Fruit fly (Drosophila melanogaster): ENCODE data around the gene ppk31.

The ppk31 gene

dm6 chr3R:27135692-27136641 lies 27.0 kb upstream of the ppk31 start (continued):
- peak; percentile 28 for TF ChIP-seq Dek (tag; optimal IDR thresholded peaks at IDR 0.05)
- peak; percentile 88 for TF ChIP-seq CG1233 (GFP tag; optimal IDR thresholded peaks at IDR 0.05)
- TF ChIP-seq Mrtf (GFP tag; IDR thresholded peaks at IDR 0.05): no peak
- peak; percentile 41 to 74 for TF ChIP-seq chif (GFP tag; optimal IDR thresholded peaks at IDR 0.05)
- TF ChIP-seq Adf1 (GFP tag; IDR thresholded peaks at IDR 0.05): no peak
- no peak for TF ChIP-seq CG6175 (GFP tag; IDR thresholded peaks at IDR 0.05)
- TF ChIP-seq kay (GFP tag; optimal IDR thresholded peaks at IDR 0.05): peak; percentile 28
- peak; percentile 60 for TF ChIP-seq Hsf (GFP tag; optimal IDR thresholded peaks at IDR 0.05)
- peak; percentile 82 for TF ChIP-seq CG33213 (GFP tag; optimal IDR thresholded peaks at IDR 0.05)
- no peak for TF ChIP-seq MBD-R2 (GFP tag; IDR thresholded peaks at IDR 0.05)
- TF ChIP-seq CG6254 (GFP tag; optimal IDR thresholded peaks at IDR 0.05): peak; percentile 54
- peak; percentile 92 for TF ChIP-seq Med (GFP tag)
- peak; percentile 60 for TF ChIP-seq CG4360 (GFP tag; IDR thresholded peaks at IDR 0.05)
- peak; percentile 27 for TF ChIP-seq cwo (GFP tag; optimal IDR thresholded peaks at IDR 0.05)
- peak; percentile 27 for TF ChIP-seq nmo (GFP tag; optimal IDR thresholded peaks at IDR 0.05)
- peak; percentile 75 for TF ChIP-seq zen (tag; optimal IDR thresholded peaks at IDR 0.05)
- TF ChIP-seq aop (GFP tag; IDR thresholded peaks at IDR 0.05): no peak
- no peak for TF ChIP-seq cad (GFP tag; optimal IDR thresholded peaks at IDR 0.05)
- peak; percentile 70 for TF ChIP-seq bab2 (GFP tag; optimal IDR thresholded peaks at IDR 0.05)
- 0 out of 2 replicates have a peak, but pooled peaks have one; percentile 44 for TF ChIP-seq sob (GFP tag; IDR thresholded peaks at IDR 0.05)
- TF ChIP-seq prd (optimal IDR thresholded peaks at IDR 0.05): no peak
- peak; percentile 60 for TF ChIP-seq prd (GFP tag; IDR thresholded peaks at IDR 0.05)
- no peak for TF ChIP-seq emc (GFP tag; optimal IDR thresholded peaks at IDR 0.05)
- TF ChIP-seq CG7745 (tag; optimal IDR thresholded peaks at IDR 0.05): peak; percentile 85
- peak; percentile 33 for TF ChIP-seq Sry-β (GFP tag; optimal IDR thresholded peaks at IDR 0.05)
- no peak for TF ChIP-seq Trl (optimal IDR thresholded peaks at IDR 0.05)
- peak; percentile 80 for TF ChIP-seq Trl (GFP tag; optimal IDR thresholded peaks at IDR 0.05)
- TF ChIP-seq CG7928 (GFP tag; optimal IDR thresholded peaks at IDR 0.05): no peak
- TF ChIP-seq Myb (GFP tag; optimal IDR thresholded peaks at IDR 0.05): peak; percentile 15
- TF ChIP-seq dpn (GFP tag; optimal IDR thresholded peaks at IDR 0.05): peak in 1 of 2 experiments; percentile 54
- no peak for TF ChIP-seq Taf1 (GFP tag; IDR thresholded peaks at IDR 0.05)
- TF ChIP-seq eyg (GFP tag; optimal IDR thresholded peaks at IDR 0.05): peak; percentile 46
- TF ChIP-seq CG11398 (GFP tag; optimal IDR thresholded peaks at IDR 0.05): peak; percentile 82
- TF ChIP-seq ssp (GFP tag; IDR thresholded peaks at IDR 0.05): 0 out of 2 replicates have a peak, but pooled peaks have one; percentile 20
- TF ChIP-seq mirr (GFP tag; optimal IDR thresholded peaks at IDR 0.05): peak; percentile 4

DNA sequence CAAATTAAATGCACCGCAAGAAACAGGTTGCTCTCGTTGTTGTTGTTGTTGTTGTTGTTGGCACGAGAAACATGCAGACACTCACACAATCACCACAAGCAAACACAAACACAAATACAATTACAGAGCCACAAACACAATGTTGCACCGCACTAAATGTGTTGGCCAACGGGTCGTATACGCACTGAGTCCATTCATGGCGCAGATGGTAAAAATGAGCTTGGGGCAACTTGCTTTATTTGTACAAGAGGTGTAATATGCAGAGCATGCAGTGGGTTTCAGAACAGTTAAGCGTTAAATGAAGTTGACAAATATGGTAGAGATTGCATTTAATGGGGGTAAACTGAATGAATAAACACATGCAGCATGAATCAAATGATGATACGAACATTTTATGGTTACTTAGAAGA lies 25.0 kb upstream of the ppk31 start:
- TF ChIP-seq CG2202 (tag; optimal IDR thresholded peaks at IDR 0.05) (peak; percentile 34), Dip2 (GFP tag; IDR thresholded peaks at IDR 0.05) (no peak), aop (GFP tag; IDR thresholded peaks at IDR 0.05) (no peak), Dip3 (GFP tag; optimal IDR thresholded peaks at IDR 0.05) (no peak), org-1 (GFP tag; optimal IDR thresholded peaks at IDR 0.05) (peak; percentile 61), Lpt (GFP tag; optimal IDR thresholded peaks at IDR 0.05) (no peak), CG7928 (GFP tag; optimal IDR thresholded peaks at IDR 0.05) (no peak), Ets97D (GFP tag; optimal IDR thresholded peaks at IDR 0.05) (no peak), ranshi (GFP tag; IDR thresholded peaks at IDR 0.05) (no peak), psq (GFP tag; optimal IDR thresholded peaks at IDR 0.05) (no peak), Adf1 (GFP tag; IDR thresholded peaks at IDR 0.05) (no peak), tna (GFP tag; IDR thresholded peaks at IDR 0.05; ENCODE audit: partially characterized antibody) (no peak), CG2199 (GFP tag; IDR thresholded peaks at IDR 0.05) (peak; percentile 64; the same call in 1 of the 3 replicates), fu2 (GFP tag; optimal IDR thresholded peaks at IDR 0.05) (no peak), ewg (GFP tag; optimal IDR thresholded peaks at IDR 0.05) (peak; percentile 22), CG13775 (GFP tag; optimal IDR thresholded peaks at IDR 0.05) (no peak), CG14014 (GFP tag; IDR thresholded peaks at IDR 0.05) (no peak), crol (GFP tag; IDR thresholded peaks at IDR 0.05) (no peak), Hsf (GFP tag; optimal IDR thresholded peaks at IDR 0.05) (no peak), Sox100B (GFP tag; optimal IDR thresholded peaks at IDR 0.05) (peak; percentile 62)
